Worm (Caenorhabditis elegans): ENCODE measurements around the gene C17F4.12.

DNA sequence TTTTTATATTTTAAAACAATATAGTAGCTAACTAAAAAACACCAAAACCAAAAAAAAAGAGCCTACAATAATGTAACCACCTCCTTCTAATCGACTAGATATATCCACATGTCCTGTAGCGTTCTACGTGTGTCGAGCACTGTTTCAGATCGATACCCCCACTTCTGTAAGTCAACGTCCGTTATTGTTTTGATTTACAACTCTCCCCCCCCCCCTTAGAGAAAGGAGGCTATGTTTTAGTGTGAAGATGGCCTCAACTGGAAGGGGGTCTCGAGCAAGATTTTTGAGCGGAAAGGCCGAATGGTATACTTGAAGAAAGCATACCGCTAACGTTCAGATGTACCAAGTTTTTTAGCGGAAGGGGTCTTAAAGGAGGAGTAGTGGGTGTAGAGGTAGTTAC is 33.7 kb upstream of the C17F4.12 start, which contains the start of gene F02E11.4:
- TF ChIP-seq klf-2 (GFP tag; conservative IDR thresholded peaks at IDR 0.05) (no peak), ztf-23 (GFP tag; IDR thresholded peaks at IDR 0.05) (no peak), ref-1 (GFP tag; conservative IDR thresholded peaks at IDR 0.05) (no peak), flt-1 (GFP tag; IDR thresholded peaks at IDR 0.05) (no peak), tab-1 (GFP tag; IDR thresholded peaks at IDR 0.05) (no peak), ztf-29 (GFP tag; IDR thresholded peaks at IDR 0.05) (no peak), med-1 (GFP tag; optimal IDR thresholded peaks at IDR 0.05; ENCODE audit: insufficient read depth) (no peak), T22C8.4 (GFP tag; IDR thresholded peaks at IDR 0.05) (no peak), cog-1 (tag; optimal IDR thresholded peaks at IDR 0.05) (no peak)
